Worm (Caenorhabditis elegans): ENCODE results near the gene scl-17.

The scl-17 gene

ce11 chrII:1490813-1491212 lies 45.8 kb downstream of the scl-17 start:
- TF ChIP-seq hmbx-1 (tag; optimal IDR thresholded peaks at IDR 0.05) (no peak), tra-4 (tag; optimal IDR thresholded peaks at IDR 0.05) (no peak), F13C5.2 (tag; optimal IDR thresholded peaks at IDR 0.05) (no peak), tbx-11 (GFP tag; IDR thresholded peaks at IDR 0.05) (no peak), sea-1 (GFP tag; conservative IDR thresholded peaks at IDR 0.05) (no peak)

Measured in whole organism, early embryonic.